In the genomic region with DNA sequence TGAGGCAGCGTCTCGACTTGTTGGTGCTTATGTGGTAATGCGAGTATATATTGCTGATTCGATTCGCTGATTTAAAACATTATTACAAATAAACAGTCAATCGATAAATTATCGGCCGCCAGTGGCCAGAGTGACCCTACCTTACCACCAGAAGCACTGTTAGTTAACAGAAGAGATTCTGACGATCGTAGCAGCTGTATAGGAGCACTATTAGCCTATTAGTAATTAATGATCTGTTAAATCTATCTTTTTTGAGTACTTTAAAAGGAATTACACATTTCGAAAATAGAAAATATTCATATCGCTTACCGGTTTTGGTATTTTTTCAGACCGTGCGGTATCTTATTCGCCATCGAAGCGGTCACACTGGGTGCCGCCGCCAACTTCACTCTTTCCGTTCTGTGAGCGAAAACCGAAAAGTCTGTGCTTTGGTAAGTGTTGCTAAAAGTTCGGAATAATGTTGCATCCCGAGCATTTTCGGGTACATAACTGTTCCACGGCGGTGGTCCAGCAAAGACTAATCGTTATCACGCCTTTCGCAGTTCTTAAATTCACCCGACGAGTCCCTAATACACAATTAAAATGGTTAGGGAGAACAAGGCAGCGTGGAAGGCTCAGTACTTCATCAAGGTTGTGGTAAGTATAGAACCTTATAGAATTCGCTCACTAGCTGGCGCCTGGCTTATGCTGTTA, we compare ENCODE assay signal across 1 fruit fly cellular context.
TF ChIP-seq lines count a peak whose summit lies in the region.

A gene (minus strand): TSS at position 51 of the 693 bp plus-strand sequence.
A gene (plus strand): TSS at position 162 of the 693 bp plus-strand sequence.

TF ChIP-seq in whole organism, embryonic, 481 proteins besides CTCF, POLR2A, EP300 and RAD21 (continued from another document and continues in another):
- TF ChIP-seq gem (tag; optimal IDR thresholded peaks at IDR 0.05; lab: Kevin White, UChicago) (peak; percentile 74), repo (GFP tag; optimal IDR thresholded peaks at IDR 0.05; lab: Kevin White, UChicago) (peak; percentile 87), dan (GFP tag; IDR thresholded peaks at IDR 0.05; lab: Robert Waterston, UW) (no peak), dati (GFP tag; IDR thresholded peaks at IDR 0.05; lab: Robert Waterston, UW) (peak; percentile 87), CG7963 (GFP tag; IDR thresholded peaks at IDR 0.05; lab: Robert Waterston, UW; ENCODE audit: partially characterized antibody) (no peak), HLH3B (GFP tag; IDR thresholded peaks at IDR 0.05; lab: Robert Waterston, UW) (peak; percentile 79), eve (GFP tag; optimal IDR thresholded peaks at IDR 0.05; lab: Kevin White, UChicago) (no peak), sob (GFP tag; IDR thresholded peaks at IDR 0.05; lab: Robert Waterston, UW) (peak; percentile 92), zfh2 (GFP tag; optimal IDR thresholded peaks at IDR 0.05; lab: Kevin White, UChicago) (peak; percentile 86), Mad (GFP tag; optimal IDR thresholded peaks at IDR 0.05; lab: Kevin White, UChicago) (peak; percentile 94), sc (optimal IDR thresholded peaks at IDR 0.05; lab: Kevin White, UChicago) (no peak), sc (GFP tag; optimal IDR thresholded peaks at IDR 0.05; lab: Kevin White, UChicago) (peak; percentile 89), Kr (GFP tag; optimal IDR thresholded peaks at IDR 0.05; lab: Kevin White, UChicago) (peak; percentile 38), MTF-1 (GFP tag; optimal IDR thresholded peaks at IDR 0.05; lab: Kevin White, UChicago; ENCODE audit: borderline replicate concordance) (peak; percentile 98), fd3F (GFP tag; optimal IDR thresholded peaks at IDR 0.05; lab: Kevin White, UChicago) (peak; percentile 86), wdn (GFP tag; IDR thresholded peaks at IDR 0.05; lab: Robert Waterston, UW) (peak; percentile 79), CG2129 (GFP tag; IDR thresholded peaks at IDR 0.05; lab: Robert Waterston, UW; ENCODE audit: partially characterized antibody) (no peak; the same call in 1 of the 2 replicates), CG11398 (GFP tag; optimal IDR thresholded peaks at IDR 0.05; lab: Kevin White, UChicago) (peak; percentile 94), CG14965 (GFP tag; optimal IDR thresholded peaks at IDR 0.05; lab: Kevin White, UChicago; ENCODE audit: borderline replicate concordance) (peak; percentile 84), run (tag; optimal IDR thresholded peaks at IDR 0.05; lab: Kevin White, UChicago) (peak; percentile 78), CG8089 (GFP tag; optimal IDR thresholded peaks at IDR 0.05; lab: Kevin White, UChicago) (peak; percentile 95), CG3065 (GFP tag; optimal IDR thresholded peaks at IDR 0.05; lab: Kevin White, UChicago) (peak; percentile 90), CG2120 (GFP tag; optimal IDR thresholded peaks at IDR 0.05; lab: Kevin White, UChicago) (peak; percentile 81), abd-A (tag; optimal IDR thresholded peaks at IDR 0.05; lab: Kevin White, UChicago) (peak; percentile 66), sim (GFP tag; IDR thresholded peaks at IDR 0.05; lab: Robert Waterston, UW) (peak; percentile 76), CG10979 (tag; optimal IDR thresholded peaks at IDR 0.05; lab: Kevin White, UChicago) (peak; percentile 82), CG11723 (GFP tag; optimal IDR thresholded peaks at IDR 0.05; lab: Kevin White, UChicago) (peak; percentile 90), Mes4 (GFP tag; optimal IDR thresholded peaks at IDR 0.05; lab: Kevin White, UChicago) (peak; percentile 99), CG4424 (GFP tag; optimal IDR thresholded peaks at IDR 0.05; lab: Kevin White, UChicago) (peak; percentile 87), cad (GFP tag; optimal IDR thresholded peaks at IDR 0.05; lab: Kevin White, UChicago) (no peak), CG18011 (GFP tag; optimal IDR thresholded peaks at IDR 0.05; lab: Kevin White, UChicago) (peak; percentile 83), nau (GFP tag; optimal IDR thresholded peaks at IDR 0.05; lab: Kevin White, UChicago) (peak; percentile 97), Trl (optimal IDR thresholded peaks at IDR 0.05; lab: Kevin White, UChicago) (no peak), Trl (GFP tag; optimal IDR thresholded peaks at IDR 0.05; lab: Kevin White, UChicago) (peak; percentile 95), ac (GFP tag; optimal IDR thresholded peaks at IDR 0.05; lab: Kevin White, UChicago) (peak; percentile 87), Rfx (GFP tag; IDR thresholded peaks at IDR 0.05; lab: Robert Waterston, UW) (peak; percentile 91), CG6175 (GFP tag; IDR thresholded peaks at IDR 0.05; lab: Robert Waterston, UW) (peak; percentile 79; the same call in 2 of the 3 replicates), scrt (GFP tag; optimal IDR thresholded peaks at IDR 0.05; lab: Kevin White, UChicago) (peak; percentile 87), Camta (GFP tag; optimal IDR thresholded peaks at IDR 0.05; lab: Kevin White, UChicago) (peak; percentile 91), Neu2 (GFP tag; optimal IDR thresholded peaks at IDR 0.05; lab: Kevin White, UChicago; ENCODE audit: borderline replicate concordance) (peak; percentile 83), Antp (GFP tag; optimal IDR thresholded peaks at IDR 0.05; lab: Kevin White, UChicago) (peak; percentile 81), Hey (tag; optimal IDR thresholded peaks at IDR 0.05; lab: Kevin White, UChicago) (peak; percentile 88), Atf3 (GFP tag; optimal IDR thresholded peaks at IDR 0.05; lab: Kevin White, UChicago) (peak; percentile 87), zen2 (GFP tag; IDR thresholded peaks at IDR 0.05; lab: Robert Waterston, UW; ENCODE audit: partially characterized antibody) (no peak), cwo (GFP tag; optimal IDR thresholded peaks at IDR 0.05; lab: Kevin White, UChicago) (peak; percentile 77), MESR4 (GFP tag; optimal IDR thresholded peaks at IDR 0.05; lab: Kevin White, UChicago) (peak; percentile 99), CG3281 (GFP tag; optimal IDR thresholded peaks at IDR 0.05; lab: Kevin White, UChicago) (peak; percentile 94), danr (GFP tag; IDR thresholded peaks at IDR 0.05; lab: Robert Waterston, UW) (0 out of 2 replicates have a peak, but pooled peaks have one; percentile 13), Dbx (GFP tag; IDR thresholded peaks at IDR 0.05; lab: Robert Waterston, UW) (peak; percentile 92), lov (optimal IDR thresholded peaks at IDR 0.05; lab: Kevin White, UChicago) (no peak), lov (GFP tag; IDR thresholded peaks at IDR 0.05; lab: Robert Waterston, UW) (peak; percentile 94), Oli (tag; optimal IDR thresholded peaks at IDR 0.05; lab: Kevin White, UChicago) (peak; percentile 81), bigmax (GFP tag; optimal IDR thresholded peaks at IDR 0.05; lab: Kevin White, UChicago) (peak; percentile 81), Sry-δ (GFP tag; optimal IDR thresholded peaks at IDR 0.05; lab: Kevin White, UChicago) (peak; percentile 82), ftz-f1 (GFP tag; optimal IDR thresholded peaks at IDR 0.05; lab: Kevin White, UChicago) (peak; percentile 78), Dref (GFP tag; IDR thresholded peaks at IDR 0.05; lab: Robert Waterston, UW) (peak; percentile 64), Ravus (GFP tag; IDR thresholded peaks at IDR 0.05; lab: Robert Waterston, UW) (peak; percentile 11; the same call in 1 of the 2 replicates), D19A (tag; optimal IDR thresholded peaks at IDR 0.05; lab: Kevin White, UChicago) (peak; percentile 59), unc-4 (GFP tag; IDR thresholded peaks at IDR 0.05; lab: Robert Waterston, UW; ENCODE audit: partially characterized antibody) (peak; percentile 61; the same call in 1 of the 2 replicates), Nf-YA (GFP tag; IDR thresholded peaks at IDR 0.05; lab: Robert Waterston, UW) (peak; percentile 77), CG10654 (GFP tag; optimal IDR thresholded peaks at IDR 0.05; lab: Kevin White, UChicago) (peak; percentile 90), wek (GFP tag; optimal IDR thresholded peaks at IDR 0.05; lab: Kevin White, UChicago) (peak; percentile 94), GATAe (GFP tag; conservative IDR thresholded peaks at IDR 0.05; lab: Robert Waterston, UW) (no peak), sima (GFP tag; optimal IDR thresholded peaks at IDR 0.05; lab: Kevin White, UChicago) (peak; percentile 87), Fer1 (GFP tag; optimal IDR thresholded peaks at IDR 0.05; lab: Kevin White, UChicago) (peak; percentile 96), jumu (GFP tag; optimal IDR thresholded peaks at IDR 0.05; lab: Kevin White, UChicago) (peak; percentile 80), vvl (GFP tag; IDR thresholded peaks at IDR 0.05; lab: Robert Waterston, UW) (peak; percentile 93), CG15696 (tag; optimal IDR thresholded peaks at IDR 0.05; lab: Kevin White, UChicago) (peak; percentile 59), fd96Cb (tag; optimal IDR thresholded peaks at IDR 0.05; lab: Kevin White, UChicago) (peak; percentile 74), az2 (GFP tag; optimal IDR thresholded peaks at IDR 0.05; lab: Kevin White, UChicago) (peak; percentile 82), Hmr (GFP tag; optimal IDR thresholded peaks at IDR 0.05; lab: Kevin White, UChicago) (peak; percentile 97), CG18476 (GFP tag; optimal IDR thresholded peaks at IDR 0.05; lab: Kevin White, UChicago) (peak; percentile 61), Sox102F (GFP tag; optimal IDR thresholded peaks at IDR 0.05; lab: Kevin White, UChicago) (peak; percentile 59), zen (tag; optimal IDR thresholded peaks at IDR 0.05; lab: Kevin White, UChicago) (peak; percentile 80), CG18599 (GFP tag; optimal IDR thresholded peaks at IDR 0.05; lab: Kevin White, UChicago) (peak; percentile 93), Optix (GFP tag; IDR thresholded peaks at IDR 0.05; lab: Robert Waterston, UW) (peak; percentile 76), da (GFP tag; optimal IDR thresholded peaks at IDR 0.05; lab: Kevin White, UChicago) (peak; percentile 91), Sin3A (optimal IDR thresholded peaks at IDR 0.05; lab: Kevin White, UChicago) (peak; percentile 94), CG18262 (tag; optimal IDR thresholded peaks at IDR 0.05; lab: Kevin White, UChicago) (peak; percentile 81), tx (GFP tag; optimal IDR thresholded peaks at IDR 0.05; lab: Kevin White, UChicago) (peak; percentile 80), CG17186 (GFP tag; optimal IDR thresholded peaks at IDR 0.05; lab: Kevin White, UChicago) (peak; percentile 87), CG33557 (GFP tag; optimal IDR thresholded peaks at IDR 0.05; lab: Kevin White, UChicago) (peak; percentile 93), NK7.1 (GFP tag; optimal IDR thresholded peaks at IDR 0.05; lab: Kevin White, UChicago) (peak; percentile 94), disco-r (GFP tag; optimal IDR thresholded peaks at IDR 0.05; lab: Kevin White, UChicago) (peak; percentile 93), HLHmδ (GFP tag; optimal IDR thresholded peaks at IDR 0.05; lab: Kevin White, UChicago) (peak; percentile 99), bcd (GFP tag; optimal IDR thresholded peaks at IDR 0.05; lab: Kevin White, UChicago) (peak; percentile 96), odd (GFP tag; optimal IDR thresholded peaks at IDR 0.05; lab: Kevin White, UChicago) (peak; percentile 94), Aef1 (GFP tag; IDR thresholded peaks at IDR 0.05; lab: Robert Waterston, UW) (peak; percentile 70; the same call in 2 of the 3 replicates), NFAT (GFP tag; IDR thresholded peaks at IDR 0.05; lab: Robert Waterston, UW) (peak; percentile 94), ewg (GFP tag; optimal IDR thresholded peaks at IDR 0.05; lab: Kevin White, UChicago) (peak; percentile 85), sr (GFP tag; IDR thresholded peaks at IDR 0.05; lab: Robert Waterston, UW) (peak; percentile 90), luna (GFP tag; optimal IDR thresholded peaks at IDR 0.05; lab: Kevin White, UChicago) (peak; percentile 89), CG6654 (GFP tag; optimal IDR thresholded peaks at IDR 0.05; lab: Kevin White, UChicago) (peak; percentile 81), HHEX (GFP tag; optimal IDR thresholded peaks at IDR 0.05; lab: Kevin White, UChicago) (peak; percentile 95), CG2116 (GFP tag; optimal IDR thresholded peaks at IDR 0.05; lab: Kevin White, UChicago) (peak; percentile 91), CG8924 (tag; optimal IDR thresholded peaks at IDR 0.05; lab: Kevin White, UChicago) (peak; percentile 83), CG3847 (GFP tag; IDR thresholded peaks at IDR 0.05; lab: Robert Waterston, UW) (peak; percentile 86), CG32767 (GFP tag; IDR thresholded peaks at IDR 0.05; lab: Robert Waterston, UW) (0 out of 2 replicates have a peak, but pooled peaks have one; percentile 30), sqz (GFP tag; optimal IDR thresholded peaks at IDR 0.05; lab: Kevin White, UChicago) (peak; percentile 87), Hmx (GFP tag; optimal IDR thresholded peaks at IDR 0.05; lab: Kevin White, UChicago) (no peak), row (GFP tag; IDR thresholded peaks at IDR 0.05; lab: Robert Waterston, UW) (peak; percentile 57), wor (GFP tag; IDR thresholded peaks at IDR 0.05; lab: Robert Waterston, UW) (peak; percentile 52), CG10147 (GFP tag; optimal IDR thresholded peaks at IDR 0.05; lab: Kevin White, UChicago) (peak; percentile 88), CG4854 (GFP tag; optimal IDR thresholded peaks at IDR 0.05; lab: Kevin White, UChicago) (peak; percentile 89), slbo (GFP tag; IDR thresholded peaks at IDR 0.05; lab: Robert Waterston, UW) (peak; percentile 87), otp (GFP tag; IDR thresholded peaks at IDR 0.05; lab: Robert Waterston, UW) (peak; percentile 95), chn (GFP tag; optimal IDR thresholded peaks at IDR 0.05; lab: Kevin White, UChicago) (peak; percentile 89), HLH54F (GFP tag; optimal IDR thresholded peaks at IDR 0.05; lab: Kevin White, UChicago) (peak; percentile 86), maf-S (GFP tag; optimal IDR thresholded peaks at IDR 0.05; lab: Kevin White, UChicago) (peak; percentile 93), peb (GFP tag; IDR thresholded peaks at IDR 0.05; lab: Robert Waterston, UW) (peak; percentile 51; the same call in 1 of the 2 replicates), vnd (GFP tag; IDR thresholded peaks at IDR 0.05; lab: Robert Waterston, UW; ENCODE audit: partially characterized antibody) (no peak; the same call in 2 of the 3 replicates), CG13775 (GFP tag; optimal IDR thresholded peaks at IDR 0.05; lab: Kevin White, UChicago) (peak; percentile 97), CG4820 (GFP tag; optimal IDR thresholded peaks at IDR 0.05; lab: Kevin White, UChicago) (peak; percentile 71), ase (GFP tag; IDR thresholded peaks at IDR 0.05; lab: Robert Waterston, UW) (peak; percentile 87), Vsx1 (GFP tag; optimal IDR thresholded peaks at IDR 0.05; lab: Kevin White, UChicago) (peak; percentile 93), CG17359 (tag; optimal IDR thresholded peaks at IDR 0.05; lab: Kevin White, UChicago) (peak; percentile 87), CG31365 (tag; optimal IDR thresholded peaks at IDR 0.05; lab: Kevin White, UChicago) (peak; percentile 86), C15 (GFP tag; IDR thresholded peaks at IDR 0.05; lab: Robert Waterston, UW) (0 out of 3 replicates have a peak, but pooled peaks have one; percentile 56), ato (GFP tag; IDR thresholded peaks at IDR 0.05; lab: Robert Waterston, UW; ENCODE audit: partially characterized antibody) (no peak)
